Fruit fly (Drosophila melanogaster): ENCODE results near the gene Fit1.

DNA sequence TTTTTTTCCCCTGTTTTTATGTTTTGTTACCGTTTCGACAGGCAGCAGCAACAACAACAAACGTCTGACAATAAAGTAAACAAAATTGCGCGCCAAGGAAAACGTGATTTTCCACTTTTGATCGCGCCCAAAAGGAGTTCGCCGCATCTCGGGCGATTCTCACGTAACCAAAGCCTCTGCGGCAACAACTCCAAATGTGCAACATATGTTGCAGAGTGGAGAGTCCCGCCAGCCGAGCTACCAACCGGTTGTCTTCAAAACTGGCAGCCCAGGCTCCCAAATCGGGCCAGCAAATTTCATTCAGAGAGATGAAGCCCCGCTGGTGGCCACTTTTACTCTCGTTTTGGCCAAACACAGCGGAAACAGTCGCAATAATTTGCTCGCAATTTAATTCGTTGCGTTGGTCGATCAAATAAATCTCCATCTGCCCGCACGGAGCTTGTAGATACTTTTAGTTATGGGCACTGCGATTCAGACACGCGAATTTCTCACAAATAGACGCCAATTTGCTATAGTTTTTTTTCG is 47.9 kb upstream of the Fit1 start:
- no peak for TF ChIP-seq CTCF (optimal IDR thresholded peaks at IDR 0.05)
- no peak for TF ChIP-seq CG8478 (optimal IDR thresholded peaks at IDR 0.05)
